Fruit fly (Drosophila melanogaster): ENCODE data around the gene ATPsynE.

DNA sequence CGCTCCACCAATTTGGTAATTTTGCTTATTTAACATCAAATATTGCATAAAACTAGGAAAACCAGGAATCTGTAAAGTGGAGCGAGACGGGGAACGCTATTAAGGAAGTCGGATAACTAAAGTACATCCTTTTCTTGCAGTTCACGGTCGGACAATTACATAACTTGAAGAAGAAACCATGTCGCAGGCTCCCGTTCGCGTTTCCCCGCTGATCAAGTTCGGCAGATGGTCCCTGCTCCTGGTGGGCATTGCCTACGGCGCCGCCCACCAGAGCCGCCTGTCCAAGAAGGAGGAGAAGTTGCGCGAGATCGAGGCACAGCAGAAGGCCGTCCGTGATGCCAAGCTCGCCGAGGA is 343 bp downstream of the ATPsynE start:
- TF ChIP-seq CG17359 (tag; optimal IDR thresholded peaks at IDR 0.05) = no peak
- TF ChIP-seq ken (GFP tag; IDR thresholded peaks at IDR 0.05) = no peak
- no peak for TF ChIP-seq exex (tag; optimal IDR thresholded peaks at IDR 0.05)
- no peak for TF ChIP-seq kay (GFP tag; optimal IDR thresholded peaks at IDR 0.05)
- no peak for TF ChIP-seq crc (GFP tag; optimal IDR thresholded peaks at IDR 0.05)
- no peak for TF ChIP-seq CG8388 (GFP tag; optimal IDR thresholded peaks at IDR 0.05)
- no peak for TF ChIP-seq nerfin-1 (tag; optimal IDR thresholded peaks at IDR 0.05)
- TF ChIP-seq lola (GFP tag; optimal IDR thresholded peaks at IDR 0.05) = no peak
- TF ChIP-seq CG9727 (GFP tag; optimal IDR thresholded peaks at IDR 0.05) = no peak
